In genomic region chr3R:26103440-26103839, dm6 we compare ENCODE assay signal across 1 fruit fly cellular context.
TF ChIP-seq lines count a peak whose summit lies in the region.

No protein-coding gene starts in this region.

TF ChIP-seq in whole organism, embryonic, 481 proteins besides CTCF, POLR2A, EP300 and RAD21 (continued from another document):
- TF ChIP-seq Dek (tag; optimal IDR thresholded peaks at IDR 0.05; lab: Kevin White, UChicago) = peak; percentile 13
- TF ChIP-seq Ravus (GFP tag; IDR thresholded peaks at IDR 0.05; lab: Robert Waterston, UW) = no peak
- no peak for TF ChIP-seq CG9609 (GFP tag; optimal IDR thresholded peaks at IDR 0.05; lab: Kevin White, UChicago)
- TF ChIP-seq knrl (GFP tag; IDR thresholded peaks at IDR 0.05; lab: Robert Waterston, UW; ENCODE audit: partially characterized antibody) = peak; percentile 42; the same call in 1 of the 3 replicates
- no peak for TF ChIP-seq wdn (GFP tag; IDR thresholded peaks at IDR 0.05; lab: Robert Waterston, UW)
- no peak for TF ChIP-seq ash1 (GFP tag; optimal IDR thresholded peaks at IDR 0.05; lab: Kevin White, UChicago)
- peak; percentile 100 for TF ChIP-seq E2f2 (GFP tag; IDR thresholded peaks at IDR 0.05; lab: Robert Waterston, UW)
- TF ChIP-seq CG18764 (GFP tag; optimal IDR thresholded peaks at IDR 0.05; lab: Kevin White, UChicago) = no peak
- TF ChIP-seq Opbp (GFP tag; IDR thresholded peaks at IDR 0.05; lab: Robert Waterston, UW; ENCODE audit: partially characterized antibody) = peak; percentile 17; the same call in 1 of the 3 replicates
- TF ChIP-seq Oaz (GFP tag; IDR thresholded peaks at IDR 0.05; lab: Robert Waterston, UW) = no peak
- TF ChIP-seq CG10565 (GFP tag; optimal IDR thresholded peaks at IDR 0.05; lab: Kevin White, UChicago) = no peak
- no peak for TF ChIP-seq CG12071 (GFP tag; optimal IDR thresholded peaks at IDR 0.05; lab: Kevin White, UChicago)
- no peak for TF ChIP-seq lmd (GFP tag; IDR thresholded peaks at IDR 0.05; lab: Robert Waterston, UW)
- no peak for TF ChIP-seq Mes4 (GFP tag; optimal IDR thresholded peaks at IDR 0.05; lab: Kevin White, UChicago)
- TF ChIP-seq CG18599 (GFP tag; optimal IDR thresholded peaks at IDR 0.05; lab: Kevin White, UChicago) = no peak
- no peak for TF ChIP-seq CG6175 (GFP tag; IDR thresholded peaks at IDR 0.05; lab: Robert Waterston, UW)
- TF ChIP-seq CG15514 (GFP tag; optimal IDR thresholded peaks at IDR 0.05; lab: Kevin White, UChicago) = peak; percentile 3
- TF ChIP-seq CoRest (tag; optimal IDR thresholded peaks at IDR 0.05; lab: Kevin White, UChicago) = peak; percentile 35
- TF ChIP-seq CG6254 (GFP tag; optimal IDR thresholded peaks at IDR 0.05; lab: Kevin White, UChicago) = no peak
- TF ChIP-seq Dp (GFP tag; optimal IDR thresholded peaks at IDR 0.05; lab: Kevin White, UChicago) = peak; percentile 100
- TF ChIP-seq nmo (GFP tag; optimal IDR thresholded peaks at IDR 0.05; lab: Kevin White, UChicago) = peak; percentile 6
- TF ChIP-seq slp2 (GFP tag; optimal IDR thresholded peaks at IDR 0.05; lab: Kevin White, UChicago) = no peak
- TF ChIP-seq CG15601 (tag; optimal IDR thresholded peaks at IDR 0.05; lab: Kevin White, UChicago) = peak; percentile 38
- no peak for TF ChIP-seq grau (tag; optimal IDR thresholded peaks at IDR 0.05; lab: Kevin White, UChicago)
- TF ChIP-seq Nf-YC (tag; optimal IDR thresholded peaks at IDR 0.05; lab: Kevin White, UChicago) = peak; percentile 34
- no peak for TF ChIP-seq CG13123 (GFP tag; optimal IDR thresholded peaks at IDR 0.05; lab: Kevin White, UChicago)
- no peak for TF ChIP-seq CG9727 (GFP tag; optimal IDR thresholded peaks at IDR 0.05; lab: Kevin White, UChicago)
- TF ChIP-seq pzg (GFP tag; optimal IDR thresholded peaks at IDR 0.05; lab: Kevin White, UChicago) = peak; percentile 46
- TF ChIP-seq CG1603 (tag; optimal IDR thresholded peaks at IDR 0.05; lab: Kevin White, UChicago) = peak; percentile 31
- TF ChIP-seq Mrtf (GFP tag; IDR thresholded peaks at IDR 0.05; lab: Robert Waterston, UW) = no peak
- TF ChIP-seq CG12391 (tag; optimal IDR thresholded peaks at IDR 0.05; lab: Kevin White, UChicago) = no peak
- TF ChIP-seq CG33213 (GFP tag; optimal IDR thresholded peaks at IDR 0.05; lab: Kevin White, UChicago) = no peak
- TF ChIP-seq NK7.1 (GFP tag; optimal IDR thresholded peaks at IDR 0.05; lab: Kevin White, UChicago) = no peak
- TF ChIP-seq HmgZ (tag; optimal IDR thresholded peaks at IDR 0.05; lab: Kevin White, UChicago) = peak; percentile 62
- no peak for TF ChIP-seq ato (GFP tag; IDR thresholded peaks at IDR 0.05; lab: Robert Waterston, UW; ENCODE audit: partially characterized antibody)
- no peak for TF ChIP-seq eyg (GFP tag; optimal IDR thresholded peaks at IDR 0.05; lab: Kevin White, UChicago)
- TF ChIP-seq bcd (GFP tag; optimal IDR thresholded peaks at IDR 0.05; lab: Kevin White, UChicago) = no peak
- TF ChIP-seq CG12155 (GFP tag; optimal IDR thresholded peaks at IDR 0.05; lab: Kevin White, UChicago) = no peak
- TF ChIP-seq CG12299 (tag; optimal IDR thresholded peaks at IDR 0.05; lab: Kevin White, UChicago) = no peak
- TF ChIP-seq CG8290 (GFP tag; optimal IDR thresholded peaks at IDR 0.05; lab: Kevin White, UChicago) = no peak
- peak in 1 of 2 experiments; percentile 17 for TF ChIP-seq CG8290 (tag; optimal IDR thresholded peaks at IDR 0.05; lab: Kevin White, UChicago)
- peak; percentile 68 for TF ChIP-seq Adf1 (GFP tag; IDR thresholded peaks at IDR 0.05; lab: Robert Waterston, UW)
- peak; percentile 94 for TF ChIP-seq sd (tag; optimal IDR thresholded peaks at IDR 0.05; lab: Kevin White, UChicago)
- TF ChIP-seq CG14710 (tag; optimal IDR thresholded peaks at IDR 0.05; lab: Kevin White, UChicago) = no peak
- TF ChIP-seq gfzf (GFP tag; optimal IDR thresholded peaks at IDR 0.05; lab: Kevin White, UChicago) = peak; percentile 3
- TF ChIP-seq btn (GFP tag; optimal IDR thresholded peaks at IDR 0.05; lab: Kevin White, UChicago) = no peak
- TF ChIP-seq CG17802 (tag; optimal IDR thresholded peaks at IDR 0.05; lab: Kevin White, UChicago) = no peak
- no peak for TF ChIP-seq CG14441 (GFP tag; IDR thresholded peaks at IDR 0.05; lab: Robert Waterston, UW)
- no peak for TF ChIP-seq gro (GFP tag; optimal IDR thresholded peaks at IDR 0.05; lab: Kevin White, UChicago)
- TF ChIP-seq scrt (GFP tag; optimal IDR thresholded peaks at IDR 0.05; lab: Kevin White, UChicago) = no peak
